Fruit fly (Drosophila melanogaster) whole organism, prepupa: Measurements from ENCODE around the gene trol.

Experiments
- Blimp-1 ChIP-seq: fragments of 200-800 bp; sonication (Bioruptor generic); optimal IDR thresholded peaks from 3 replicates; lab custom pipeline; 2017; ENCODE audit warnings: missing biosample characterization, missing genetic modification characterization, mild to moderate bottlenecking, moderate library complexity, missing genetic modification reagents
- CG10631 ChIP-seq: fragments of 200-800 bp; sonication (Bioruptor generic); optimal IDR thresholded peaks from 2 replicates; lab custom pipeline; 2016; ENCODE audit warnings: missing biosample characterization, missing genetic modification characterization
- CG10669 ChIP-seq: fragments of 200-800 bp; sonication (Bioruptor generic); optimal IDR thresholded peaks from 3 replicates; lab custom pipeline; 2018; ENCODE audit warnings: missing biosample characterization, mild to moderate bottlenecking, missing genetic modification characterization, moderate library complexity
- CG11762 ChIP-seq: fragments of 200-800 bp; sonication (Bioruptor generic); optimal IDR thresholded peaks from 3 replicates; lab custom pipeline; 2016; ENCODE audit warnings: missing biosample characterization, missing genetic modification characterization; ENCODE audit not compliant: insufficient read depth
- CG11902 ChIP-seq: fragments of 200-800 bp; sonication (Bioruptor generic); optimal IDR thresholded peaks from 3 replicates; lab custom pipeline; 2016; ENCODE audit warnings: missing biosample characterization, missing genetic modification characterization
- CG15336 ChIP-seq: fragments of 200-800 bp; sonication (Bioruptor generic); IDR thresholded peaks from 2 replicates; pipeline ENCODE4 v1.3.6; 2022; ENCODE audit warnings: missing biosample characterization, missing genetic modification characterization
- CG1621 ChIP-seq: fragments of 200-800 bp; sonication (Bioruptor generic); optimal IDR thresholded peaks from 3 replicates; lab custom pipeline; 2018; ENCODE audit warnings: missing biosample characterization, mild to moderate bottlenecking, missing genetic modification characterization
- CG16779 ChIP-seq: fragments of 200-800 bp; sonication (Bioruptor generic); optimal IDR thresholded peaks from 3 replicates; lab custom pipeline; 2017; ENCODE audit warnings: missing biosample characterization, mild to moderate bottlenecking, missing genetic modification characterization
- CG3032 ChIP-seq: fragments of 200-800 bp; optimal IDR thresholded peaks from 2 replicates; lab custom pipeline; 2019; ENCODE audit warnings: missing biosample characterization, mild to moderate bottlenecking, missing genetic modification characterization, moderate library complexity
- CG31627 ChIP-seq: fragments of 200-800 bp; sonication (Bioruptor generic); optimal IDR thresholded peaks from 3 replicates; lab custom pipeline; 2016; ENCODE audit warnings: missing biosample characterization, missing genetic modification characterization
- CG32006 ChIP-seq: fragments of 200-800 bp; sonication (Bioruptor generic); optimal IDR thresholded peaks from 3 replicates; lab custom pipeline; 2017; ENCODE audit warnings: missing biosample characterization, mild to moderate bottlenecking, missing genetic modification characterization
- CG3919 ChIP-seq: fragments of 200-800 bp; sonication (Bioruptor generic); optimal IDR thresholded peaks from 3 replicates; lab custom pipeline; 2016; ENCODE audit warnings: missing biosample characterization, missing genetic modification characterization
- CG4318 ChIP-seq: fragments of 200-800 bp; sonication (Bioruptor generic); optimal IDR thresholded peaks from 3 replicates; lab custom pipeline; 2017; ENCODE audit warnings: missing biosample characterization, mild to moderate bottlenecking, missing genetic modification characterization
- CG6163 ChIP-seq: fragments of 200-800 bp; sonication (Bioruptor generic); IDR thresholded peaks from 3 replicates; pipeline ENCODE4 v1.3.6; 2022; ENCODE audit warnings: missing biosample characterization, missing genetic modification characterization
- CG6276 ChIP-seq: fragments of 200-800 bp; sonication (Bioruptor generic); optimal IDR thresholded peaks from 2 replicates; lab custom pipeline; 2017; ENCODE audit warnings: missing biosample characterization, mild to moderate bottlenecking, missing genetic modification characterization
- CG6792 ChIP-seq: fragments of 200-800 bp; sonication (Bioruptor generic); optimal IDR thresholded peaks from 3 replicates; lab custom pipeline; 2016; ENCODE audit warnings: missing biosample characterization, missing genetic modification characterization
- CG6808 ChIP-seq: fragments of 200-800 bp; sonication (Bioruptor generic); optimal IDR thresholded peaks from 3 replicates; lab custom pipeline; 2017; ENCODE audit warnings: missing biosample characterization, missing genetic modification characterization, mild to moderate bottlenecking, moderate library complexity, missing genetic modification reagents
- CG6854 ChIP-seq: fragments of 200-800 bp; sonication (Bioruptor generic); optimal IDR thresholded peaks from 2 replicates; lab custom pipeline; 2017; ENCODE audit warnings: missing biosample characterization, mild to moderate bottlenecking, missing genetic modification characterization
- CG7368 ChIP-seq: fragments of 200-800 bp; sonication (Bioruptor generic); optimal IDR thresholded peaks from 3 replicates; lab custom pipeline; 2016; ENCODE audit warnings: missing biosample characterization, missing genetic modification characterization
- CG8119 ChIP-seq: fragments of 200-800 bp; sonication (Bioruptor generic); IDR thresholded peaks from 3 replicates; pipeline ENCODE4 v1.3.6; 2022; ENCODE audit warnings: missing biosample characterization, missing genetic modification characterization
- CG8319 ChIP-seq: fragments of 200-800 bp; sonication (Bioruptor generic); optimal IDR thresholded peaks from 3 replicates; lab custom pipeline; 2016; ENCODE audit warnings: missing biosample characterization, missing genetic modification characterization
- CG8632 ChIP-seq: fragments of 200-800 bp; sonication (Bioruptor generic); optimal IDR thresholded peaks from 3 replicates; lab custom pipeline; 2016; ENCODE audit warnings: missing biosample characterization, missing genetic modification characterization
- CG9139 ChIP-seq: fragments of 200-800 bp; sonication (Bioruptor generic); optimal IDR thresholded peaks from 3 replicates; lab custom pipeline; 2017; ENCODE audit warnings: missing biosample characterization, mild to moderate bottlenecking, missing genetic modification characterization
- Eip75B ChIP-seq: fragments of 200-800 bp; sonication (Bioruptor generic); optimal IDR thresholded peaks from 3 replicates; lab custom pipeline; 2016; ENCODE audit warnings: missing biosample characterization, missing genetic modification characterization
- Eip78C ChIP-seq: fragments of 200-800 bp; sonication (Bioruptor generic); peaks from one replicate; lab custom pipeline; 2016; ENCODE audit warnings: missing biosample characterization, missing genetic modification characterization
- Eip93F ChIP-seq: fragments of 200-800 bp; sonication (Bioruptor generic); optimal IDR thresholded peaks from 2 replicates; lab custom pipeline; 2016; ENCODE audit warnings: missing biosample characterization, mild to moderate bottlenecking, missing genetic modification characterization
- Gug ChIP-seq: fragments of 200-800 bp; sonication (Bioruptor generic); IDR thresholded peaks from 2 replicates; pipeline ENCODE4 v1.3.6; 2022; ENCODE audit warnings: missing biosample characterization, missing genetic modification characterization
- Met ChIP-seq: fragments of 200-800 bp; sonication (Bioruptor generic); optimal IDR thresholded peaks from 3 replicates; lab custom pipeline; 2016; ENCODE audit warnings: missing biosample characterization, missing genetic modification characterization
- OdsH ChIP-seq: fragments of 200-800 bp; sonication (Bioruptor generic); optimal IDR thresholded peaks from 3 replicates; lab custom pipeline; 2016; ENCODE audit warnings: missing biosample characterization, missing genetic modification characterization
- Smox ChIP-seq: fragments of 200-800 bp; sonication (Bioruptor generic); optimal IDR thresholded peaks from 3 replicates; lab custom pipeline; 2016; ENCODE audit warnings: missing biosample characterization, missing genetic modification characterization
- Sox102F ChIP-seq: fragments of 200-800 bp; sonication (Bioruptor generic); optimal IDR thresholded peaks from 2 replicates; lab custom pipeline; 2016; ENCODE audit warnings: missing biosample characterization, mild to moderate bottlenecking, missing genetic modification characterization
- Sox14 ChIP-seq: fragments of 200-800 bp; sonication (Bioruptor generic); optimal IDR thresholded peaks from 3 replicates; lab custom pipeline; 2016; ENCODE audit warnings: missing biosample characterization, missing genetic modification characterization
- Sox15 ChIP-seq: fragments of 200-800 bp; sonication (Bioruptor generic); optimal IDR thresholded peaks from 3 replicates; lab custom pipeline; 2016; ENCODE audit warnings: missing biosample characterization, missing genetic modification characterization
- achi ChIP-seq: fragments of 200-800 bp; sonication (Bioruptor generic); optimal IDR thresholded peaks from 3 replicates; lab custom pipeline; 2016; ENCODE audit warnings: missing biosample characterization, missing genetic modification characterization
- acj6 ChIP-seq: fragments of 200-800 bp; sonication (Bioruptor generic); optimal IDR thresholded peaks from 3 replicates; lab custom pipeline; 2016; ENCODE audit warnings: missing biosample characterization, missing genetic modification characterization
- cyc ChIP-seq: fragments of 200-800 bp; sonication (Bioruptor generic); optimal IDR thresholded peaks from 3 replicates; lab custom pipeline; 2016; ENCODE audit warnings: missing biosample characterization, missing genetic modification characterization
- dsx ChIP-seq: fragments of 200-800 bp; optimal IDR thresholded peaks from 3 replicates; lab custom pipeline; 2019; ENCODE audit warnings: missing biosample characterization, mild to moderate bottlenecking, missing genetic modification characterization, moderate library complexity; ENCODE audit not compliant: poor library complexity, severe bottlenecking
- eg ChIP-seq: fragments of 200-800 bp; sonication (Bioruptor generic); IDR thresholded peaks from 3 replicates; pipeline ENCODE4 v1.3.6; 2022; ENCODE audit warnings: missing biosample characterization, missing genetic modification characterization
- esn ChIP-seq: fragments of 200-800 bp; sonication (Bioruptor generic); optimal IDR thresholded peaks from 2 replicates; lab custom pipeline; 2016; ENCODE audit warnings: missing biosample characterization, mild to moderate bottlenecking, missing genetic modification characterization, moderate library complexity
- fd59A ChIP-seq: fragments of 200-800 bp; sonication (Bioruptor generic); optimal IDR thresholded peaks from 2 replicates; lab custom pipeline; 2017; ENCODE audit warnings: missing biosample characterization, mild to moderate bottlenecking, missing genetic modification characterization, missing genetic modification reagents
- fd85E ChIP-seq: fragments of 200-800 bp; sonication (Bioruptor generic); optimal IDR thresholded peaks from 3 replicates; lab custom pipeline; 2016; ENCODE audit warnings: missing biosample characterization, missing genetic modification characterization
- fkh ChIP-seq: fragments of 200-800 bp; sonication (Bioruptor generic); optimal IDR thresholded peaks from 3 replicates; lab custom pipeline; 2017; ENCODE audit warnings: missing biosample characterization, mild to moderate bottlenecking, missing genetic modification characterization, moderate library complexity
- lz ChIP-seq: fragments of 200-800 bp; sonication (Bioruptor generic); optimal IDR thresholded peaks from 3 replicates; lab custom pipeline; 2016; ENCODE audit warnings: missing biosample characterization, missing genetic modification characterization
- net ChIP-seq: fragments of 200-800 bp; sonication (Bioruptor generic); optimal IDR thresholded peaks from 3 replicates; lab custom pipeline; 2016; ENCODE audit warnings: missing biosample characterization, missing genetic modification characterization
- pdm3 ChIP-seq: fragments of 200-800 bp; sonication (Bioruptor generic); optimal IDR thresholded peaks from 3 replicates; lab custom pipeline; 2016; ENCODE audit warnings: missing biosample characterization, missing genetic modification characterization
- salr ChIP-seq, 2 experiments: fragments of 200-800 bp; sonication (Bioruptor generic); optimal IDR thresholded peaks; 3 replicates each; lab custom pipeline; 2016 to 2018; ENCODE audit warnings: missing biosample characterization in 2 of 2, missing genetic modification characterization in 2 of 2, mild to moderate bottlenecking in 1 of 2
- spab ChIP-seq: fragments of 200-800 bp; sonication (Bioruptor generic); optimal IDR thresholded peaks from 2 replicates; lab custom pipeline; 2017; ENCODE audit warnings: missing biosample characterization, mild to moderate bottlenecking, missing genetic modification characterization, missing genetic modification reagents
- svp ChIP-seq: fragments of 200-800 bp; sonication (Bioruptor generic); peaks from one replicate; lab custom pipeline; 2016; ENCODE audit warnings: missing biosample characterization, missing genetic modification characterization
- topi ChIP-seq: fragments of 200-800 bp; sonication (Bioruptor generic); optimal IDR thresholded peaks from 3 replicates; lab custom pipeline; 2016; ENCODE audit warnings: missing biosample characterization, missing genetic modification characterization
- vri ChIP-seq: fragments of 200-800 bp; sonication (Bioruptor generic); optimal IDR thresholded peaks from 3 replicates; lab custom pipeline; 2016; ENCODE audit warnings: missing biosample characterization, mild to moderate bottlenecking, missing genetic modification characterization

The trol gene

dm6 chrX:2524426-2524825, 20.8 kb downstream of the trol start:
- TF ChIP-seq dsx (peak; percentile 50), achi (no peak), svp (GFP tag; lab: Kevin White, UChicago) (no peak), Blimp-1 (GFP tag; lab: Kevin White, UChicago) (no peak), CG16779 (tag; lab: Kevin White, UChicago) (no peak), CG10631 (GFP tag; lab: Kevin White, UChicago) (no peak)

- TF ChIP-seq CG7368 (GFP tag; lab: Kevin White, UChicago): peak; percentile 59
- peak; percentile 71 for TF ChIP-seq lz (GFP tag; lab: Kevin White, UChicago)
- no peak for TF ChIP-seq CG6276
- peak; percentile 63 for TF ChIP-seq CG31627 (GFP tag; lab: Kevin White, UChicago)
- peak; percentile 60 for TF ChIP-seq Smox (GFP tag; lab: Kevin White, UChicago)
- no peak for TF ChIP-seq dsx
- TF ChIP-seq CG6808 (GFP tag; lab: Kevin White, UChicago): peak; percentile 10
- no peak for TF ChIP-seq CG6854 (GFP tag; lab: Kevin White, UChicago)
- peak; percentile 52 to 55 for TF ChIP-seq salr (GFP tag; optimal IDR thresholded peaks at IDR 0.05; lab: Kevin White, UChicago)
- peak; percentile 73 for TF ChIP-seq CG10631 (GFP tag; lab: Kevin White, UChicago)
- TF ChIP-seq fkh: no peak
- TF ChIP-seq CG10669 (GFP tag; lab: Kevin White, UChicago): peak; percentile 63
- TF ChIP-seq Met (GFP tag; lab: Kevin White, UChicago): peak; percentile 72
- TF ChIP-seq CG15336: peak; percentile 66
- TF ChIP-seq Eip75B (GFP tag; lab: Kevin White, UChicago): peak; percentile 22
- no peak for TF ChIP-seq CG16779 (tag; lab: Kevin White, UChicago)
- TF ChIP-seq fd85E: no peak
- TF ChIP-seq CG6792 (GFP tag; lab: Kevin White, UChicago): peak; percentile 58
- peak; percentile 66 for TF ChIP-seq pdm3 (GFP tag; lab: Kevin White, UChicago)
- TF ChIP-seq vri: peak; percentile 50
- TF ChIP-seq eg: peak; percentile 61
- peak; percentile 67 for TF ChIP-seq CG8119 (GFP tag; lab: Robert Waterston, UW)
- TF ChIP-seq fd59A (GFP tag; lab: Kevin White, UChicago): peak; percentile 44
- peak; percentile 68 for TF ChIP-seq Sox102F (GFP tag; lab: Kevin White, UChicago)
- peak; percentile 83 for TF ChIP-seq CG6163
- peak; percentile 19 for TF ChIP-seq spab (GFP tag; lab: Kevin White, UChicago)
- TF ChIP-seq CG32006 (GFP tag; lab: Kevin White, UChicago): peak; percentile 71
- peak; percentile 76 for TF ChIP-seq Eip78C (GFP tag; lab: Kevin White, UChicago)
- peak; percentile 46; the same call in 1 of the 2 replicates for TF ChIP-seq Gug (GFP tag; lab: Robert Waterston, UW)
- peak; percentile 73 for TF ChIP-seq OdsH (GFP tag; lab: Kevin White, UChicago)
- peak; percentile 21 for TF ChIP-seq CG8632 (GFP tag; lab: Kevin White, UChicago)
- no peak for TF ChIP-seq Eip93F (GFP tag; lab: Kevin White, UChicago)
- peak; percentile 60 for TF ChIP-seq cyc
- peak; percentile 80 for TF ChIP-seq acj6
- TF ChIP-seq CG9139 (GFP tag; lab: Kevin White, UChicago): no peak
- peak; percentile 3 for TF ChIP-seq CG4318
- TF ChIP-seq esn (GFP tag; lab: Kevin White, UChicago): peak; percentile 75
- peak; percentile 76 for TF ChIP-seq CG3919
- peak; percentile 75 for TF ChIP-seq net (GFP tag; lab: Kevin White, UChicago)
- peak; percentile 68 for TF ChIP-seq Sox14
- TF ChIP-seq CG11902 (GFP tag; lab: Kevin White, UChicago): no peak
- TF ChIP-seq CG11762: peak; percentile 25
- peak; percentile 49 for TF ChIP-seq CG8319 (GFP tag; lab: Kevin White, UChicago)
- TF ChIP-seq CG3032 (tag; lab: Kevin White, UChicago): peak; percentile 52
- TF ChIP-seq Sox15 (GFP tag; lab: Kevin White, UChicago): peak; percentile 42
- peak; percentile 62 for TF ChIP-seq CG1621 (tag; lab: Kevin White, UChicago)
- peak; percentile 71 for TF ChIP-seq topi (GFP tag; lab: Kevin White, UChicago)
These were observed 26.9 kb downstream of the trol start for dm6 chrX:2518361-2518760.
